Fruit fly (Drosophila melanogaster) whole organism: ENCODE results near the gene AMPKalpha.

Experiments used
- CG8478 ChIP-seq: fragments of >200 bp; optimal IDR thresholded peaks from 2 replicates; lab custom pipeline; 2018; ENCODE audit warnings: inconsistent platforms
- Dll ChIP-seq: fragments of >200 bp; optimal IDR thresholded peaks from 2 replicates; lab custom pipeline; 2017
- EcR ChIP-seq, 2 experiments: fragments of >200 bp; optimal IDR thresholded peaks; 2 replicates each; lab custom pipeline; 2017; ENCODE audit warnings: missing biosample characterization in 2 of 2, missing genetic modification characterization in 2 of 2, missing genetic modification reagents in 2 of 2
- psq ChIP-seq: fragments of >200 bp; optimal IDR thresholded peaks from 2 replicates; lab custom pipeline; 2017
- usp ChIP-seq: fragments of >200 bp; optimal IDR thresholded peaks from 2 replicates; lab custom pipeline; 2017; ENCODE audit warnings: missing biosample characterization, missing genetic modification characterization, mixed read lengths

DNA sequence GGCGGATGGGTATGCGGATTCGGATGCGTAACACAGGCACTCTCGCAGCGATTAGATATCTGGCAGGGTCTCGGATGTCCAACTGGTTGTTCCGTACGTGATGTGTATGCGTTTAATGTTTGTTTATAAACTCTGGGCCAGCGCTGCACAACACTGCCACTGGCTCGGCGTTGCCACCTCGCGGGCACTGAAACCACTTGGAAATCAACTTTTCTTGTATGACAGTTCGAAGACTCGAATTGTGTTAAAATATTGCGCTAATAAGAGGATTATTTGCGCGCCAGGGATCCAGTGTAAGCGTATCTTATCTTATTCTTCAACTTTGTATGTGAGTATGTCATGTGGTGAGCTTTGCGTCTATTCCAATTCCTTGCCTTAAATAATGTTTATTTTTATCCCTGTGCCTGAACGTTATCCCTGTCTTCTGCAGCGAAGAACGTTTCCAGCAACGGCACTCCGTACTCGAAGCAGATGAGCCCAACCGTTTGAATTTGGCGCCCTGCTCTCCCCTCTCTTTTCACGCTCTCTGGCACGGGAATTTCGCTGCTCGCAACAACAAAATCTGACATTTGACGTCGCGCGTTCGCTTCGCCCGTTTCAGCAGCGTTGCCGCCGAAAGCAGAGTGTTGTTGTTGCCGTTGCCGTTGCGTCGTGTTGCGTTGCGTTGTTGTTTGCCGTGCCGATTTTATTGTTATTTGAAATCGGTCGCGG, 5.2 kb downstream of the AMPKalpha start, which contains the start of the genes CG3719 and CG32813:
- TF ChIP-seq psq (lab: Kevin White, UChicago) (no peak), CG8478 (lab: Kevin White, UChicago) (no peak), EcR (GFP tag; optimal IDR thresholded peaks at IDR 0.05; lab: Kevin White, UChicago) (no peak), usp (GFP tag; lab: Kevin White, UChicago) (no peak), Dll (lab: Kevin White, UChicago) (peak; percentile 4)
